Fruit fly (Drosophila melanogaster): ENCODE measurements around the gene CG33296.

- TF ChIP-seq CG8478 (optimal IDR thresholded peaks at IDR 0.05), result no peak
- TF ChIP-seq CTCF (optimal IDR thresholded peaks at IDR 0.05), result no peak
Observed at dm6 chr2L:7678095-7678784, 38.2 kb downstream of the CG33296 start.
